Worm (Caenorhabditis elegans): ENCODE measurements around the gene F43C11.3.

- TF ChIP-seq nhr-85 (tag) (no peak), nhr-12 (tag; optimal IDR thresholded peaks at IDR 0.05) (no peak), lsy-2 (tag; optimal IDR thresholded peaks at IDR 0.05) (no peak)
Measured at ce11 chrII:2322857-2323518, 30.1 kb upstream of the F43C11.3 start, which contains the start of the genes ZK1240.6 and ZK1240.2.

Data from whole organism, L1 larva.